Worm (Caenorhabditis elegans): Measurements from ENCODE around the gene fbxb-114.

DNA sequence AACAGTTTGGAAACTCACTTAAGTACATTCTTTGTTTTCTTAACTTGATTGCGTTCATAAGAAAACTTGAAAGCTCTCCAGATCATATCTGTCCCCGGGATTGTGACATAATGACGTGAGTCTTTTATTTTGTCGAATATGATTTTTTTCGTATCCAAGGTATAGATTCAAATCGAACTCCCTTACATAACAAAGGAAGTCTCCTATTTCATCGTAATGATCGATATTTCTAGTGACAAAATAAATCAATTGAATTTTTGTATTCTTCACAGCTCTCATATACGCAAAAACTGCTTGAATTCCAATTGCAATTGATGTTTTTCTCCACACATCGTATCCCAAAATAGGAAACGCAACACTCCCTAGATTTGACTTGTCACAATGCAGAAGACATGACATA, 19.0 kb upstream of the fbxb-114 start:
- TF ChIP-seq mdl-1 (tag; optimal IDR thresholded peaks at IDR 0.05) = no peak
- no peak for TF ChIP-seq skn-1 (tag; optimal IDR thresholded peaks at IDR 0.05)
- TF ChIP-seq unc-62 (GFP tag; optimal IDR thresholded peaks at IDR 0.05) = no peak
- TF ChIP-seq nhr-25 (tag; optimal IDR thresholded peaks at IDR 0.05) = no peak
- no peak for TF ChIP-seq daf-12 (tag; optimal IDR thresholded peaks at IDR 0.05)
- no peak for TF ChIP-seq fkh-2 (tag; optimal IDR thresholded peaks at IDR 0.05)
- TF ChIP-seq zag-1 (tag; optimal IDR thresholded peaks at IDR 0.05) = no peak
- TF ChIP-seq nhr-77 (tag; optimal IDR thresholded peaks at IDR 0.05) = no peak
